Fruit fly (Drosophila melanogaster): Measurements from ENCODE around the gene CG8159.

The CG8159 gene

dm6 chr3R:8746354-8746753, 19.7 kb downstream of the CG8159 start (continued):
- peak; percentile 70 for TF ChIP-seq CG31627 (GFP tag; optimal IDR thresholded peaks at IDR 0.05)
- TF ChIP-seq fd85E (GFP tag; optimal IDR thresholded peaks at IDR 0.05), result peak; percentile 51
- TF ChIP-seq CG1621 (tag; optimal IDR thresholded peaks at IDR 0.05), result peak; percentile 59
- peak; percentile 85 for TF ChIP-seq topi (GFP tag; optimal IDR thresholded peaks at IDR 0.05)
- TF ChIP-seq lz (GFP tag; optimal IDR thresholded peaks at IDR 0.05), result peak; percentile 81
- peak; percentile 69 for TF ChIP-seq CG6808 (GFP tag; optimal IDR thresholded peaks at IDR 0.05)
- TF ChIP-seq Eip75B (GFP tag; optimal IDR thresholded peaks at IDR 0.05), result peak; percentile 82
- TF ChIP-seq svp (GFP tag), result peak; percentile 93
- peak; percentile 84 for TF ChIP-seq OdsH (GFP tag; optimal IDR thresholded peaks at IDR 0.05)
- TF ChIP-seq CG15336 (GFP tag; IDR thresholded peaks at IDR 0.05), result peak; percentile 88
- peak; percentile 86 for TF ChIP-seq CG3919 (GFP tag; optimal IDR thresholded peaks at IDR 0.05)
- TF ChIP-seq Blimp-1 (GFP tag; optimal IDR thresholded peaks at IDR 0.05), result peak; percentile 26
- TF ChIP-seq CG11762 (GFP tag; optimal IDR thresholded peaks at IDR 0.05; ENCODE audit: insufficient read depth), result peak; percentile 71
- no peak for TF ChIP-seq fkh (GFP tag; optimal IDR thresholded peaks at IDR 0.05)
- peak; percentile 68 for TF ChIP-seq Sox15 (GFP tag; optimal IDR thresholded peaks at IDR 0.05)
- TF ChIP-seq spab (GFP tag; optimal IDR thresholded peaks at IDR 0.05), result peak; percentile 69
- TF ChIP-seq ss (GFP tag; optimal IDR thresholded peaks at IDR 0.05), result peak; percentile 40 to 82
- peak; percentile 62 for TF ChIP-seq Gug (GFP tag; IDR thresholded peaks at IDR 0.05)
- peak; percentile 56 for TF ChIP-seq CG9139 (GFP tag; optimal IDR thresholded peaks at IDR 0.05)
- peak; percentile 39 for TF ChIP-seq Lpt (GFP tag; optimal IDR thresholded peaks at IDR 0.05)
- peak; percentile 83 for TF ChIP-seq pdm3 (GFP tag; optimal IDR thresholded peaks at IDR 0.05)
- peak; percentile 79 for TF ChIP-seq CG6792 (GFP tag; optimal IDR thresholded peaks at IDR 0.05)
- no peak for TF ChIP-seq Eip93F (GFP tag; optimal IDR thresholded peaks at IDR 0.05)
- peak; percentile 88 for TF ChIP-seq eg (GFP tag; IDR thresholded peaks at IDR 0.05)

- TF ChIP-seq CG9139 (GFP tag; optimal IDR thresholded peaks at IDR 0.05) (peak; percentile 35), CG31627 (GFP tag; optimal IDR thresholded peaks at IDR 0.05) (peak; percentile 21), Eip78C (GFP tag) (peak; percentile 64), CG8119 (GFP tag; IDR thresholded peaks at IDR 0.05) (0 out of 3 replicates have a peak, but pooled peaks have one; percentile 20), CG4318 (GFP tag; optimal IDR thresholded peaks at IDR 0.05) (no peak), CG16779 (tag; optimal IDR thresholded peaks at IDR 0.05) (no peak), Lpt (GFP tag; optimal IDR thresholded peaks at IDR 0.05) (no peak), dac (GFP tag; optimal IDR thresholded peaks at IDR 0.05) (no peak), CG6276 (GFP tag; optimal IDR thresholded peaks at IDR 0.05) (no peak), Sox14 (GFP tag; optimal IDR thresholded peaks at IDR 0.05) (peak; percentile 18), CG1621 (tag; optimal IDR thresholded peaks at IDR 0.05) (peak; percentile 22), lz (GFP tag; optimal IDR thresholded peaks at IDR 0.05) (peak; percentile 45), CG7368 (GFP tag; optimal IDR thresholded peaks at IDR 0.05) (peak; percentile 21), CG6854 (GFP tag; optimal IDR thresholded peaks at IDR 0.05) (peak; percentile 15), pdm3 (GFP tag; optimal IDR thresholded peaks at IDR 0.05) (peak; percentile 3), Met (GFP tag; optimal IDR thresholded peaks at IDR 0.05) (peak; percentile 34), CG6163 (GFP tag; IDR thresholded peaks at IDR 0.05) (peak; percentile 59; the same call in 2 of the 3 replicates), topi (GFP tag; optimal IDR thresholded peaks at IDR 0.05) (peak; percentile 26), Sox102F (GFP tag; optimal IDR thresholded peaks at IDR 0.05) (peak; percentile 5), CG11762 (GFP tag; optimal IDR thresholded peaks at IDR 0.05; ENCODE audit: insufficient read depth) (no peak), OdsH (GFP tag; optimal IDR thresholded peaks at IDR 0.05) (no peak), CG3919 (GFP tag; optimal IDR thresholded peaks at IDR 0.05) (peak; percentile 37), net (GFP tag; optimal IDR thresholded peaks at IDR 0.05) (no peak), esn (GFP tag; optimal IDR thresholded peaks at IDR 0.05) (peak; percentile 4), CG32006 (GFP tag; optimal IDR thresholded peaks at IDR 0.05) (peak; percentile 1), CG11902 (GFP tag; optimal IDR thresholded peaks at IDR 0.05) (no peak), fd85E (GFP tag; optimal IDR thresholded peaks at IDR 0.05) (peak; percentile 27), CG8632 (GFP tag; optimal IDR thresholded peaks at IDR 0.05) (no peak), svp (GFP tag) (peak; percentile 79), CG15336 (GFP tag; IDR thresholded peaks at IDR 0.05) (no peak), fkh (GFP tag; optimal IDR thresholded peaks at IDR 0.05) (peak; percentile 36), Smox (GFP tag; optimal IDR thresholded peaks at IDR 0.05) (peak; percentile 55), CG10669 (GFP tag; optimal IDR thresholded peaks at IDR 0.05) (peak; percentile 4), vri (GFP tag; optimal IDR thresholded peaks at IDR 0.05) (peak; percentile 33)
These were observed 20.6 kb downstream of the CG8159 start, which contains the start of the genes CG9801 and Nasp for dm6 chr3R:8747134-8747870. TSS of gene CG9801 (minus strand) at chr3R:8747675. TSS of gene Nasp (plus strand) at chr3R:8747798.
